Fruit fly (Drosophila melanogaster) whole organism, embryonic: Measurements from ENCODE around the gene CG43679.
A peak's percentile ranks its signal among the peaks of the same experiment; 100 is the strongest.

Experiments
- B-H2 ChIP-seq: fragments of 200-800 bp; sonication (Bioruptor generic); optimal IDR thresholded peaks from 2 replicates; lab custom pipeline; 2018; ENCODE audit warnings: missing biosample characterization, mild to moderate bottlenecking, missing genetic modification characterization
- CG11247 ChIP-seq: fragments of 200-800 bp; sonication (Bioruptor generic); IDR thresholded peaks from 2 replicates; pipeline ENCODE4 v1.3.6; 2022; ENCODE audit warnings: missing biosample characterization, missing genetic modification characterization
- CG11398 ChIP-seq: fragments of 200-800 bp; sonication (Bioruptor generic); optimal IDR thresholded peaks from 2 replicates; lab custom pipeline; 2016; ENCODE audit warnings: missing biosample characterization, missing genetic modification characterization
- CG12391 ChIP-seq: fragments of 200-800 bp; sonication (Bioruptor generic); optimal IDR thresholded peaks from 3 replicates; lab custom pipeline; 2018; ENCODE audit warnings: missing biosample characterization, mild to moderate bottlenecking, missing genetic modification characterization, moderate library complexity
- CG12769 ChIP-seq: fragments of 200-800 bp; sonication (Bioruptor generic); optimal IDR thresholded peaks from 2 replicates; lab custom pipeline; 2019; ENCODE audit warnings: missing biosample characterization, mild to moderate bottlenecking, missing genetic modification characterization, moderate library complexity
- CG13123 ChIP-seq: fragments of 200-800 bp; sonication (Bioruptor generic); optimal IDR thresholded peaks from 2 replicates; lab custom pipeline; 2016; ENCODE audit warnings: missing biosample characterization, missing genetic modification characterization
- CG14667 ChIP-seq: fragments of 200-800 bp; sonication (Bioruptor generic); IDR thresholded peaks from 2 replicates; pipeline ENCODE4 v1.3.6; 2022; ENCODE audit warnings: missing biosample characterization, missing genetic modification characterization
- CG15011 ChIP-seq: fragments of 200-800 bp; sonication (Bioruptor generic); optimal IDR thresholded peaks from 3 replicates; lab custom pipeline; 2018; ENCODE audit warnings: missing biosample characterization, mild to moderate bottlenecking, missing genetic modification characterization
- CG15073 ChIP-seq: fragments of 200-800 bp; sonication (Bioruptor generic); optimal IDR thresholded peaks from 2 replicates; lab custom pipeline; 2016; ENCODE audit warnings: missing biosample characterization, missing genetic modification characterization
- CG15601 ChIP-seq: fragments of 200-800 bp; sonication (Bioruptor generic); optimal IDR thresholded peaks from 3 replicates; lab custom pipeline; 2019; ENCODE audit warnings: missing biosample characterization, mild to moderate bottlenecking, missing genetic modification characterization, moderate library complexity
- CG2129 ChIP-seq: fragments of 200-800 bp; sonication (Bioruptor generic); IDR thresholded peaks from 2 replicates; pipeline ENCODE4 v1.3.6; 2022; ENCODE audit warnings: missing biosample characterization, missing genetic modification characterization; ENCODE audit not compliant: partially characterized antibody
- CG4360 ChIP-seq: fragments of 200-800 bp; sonication (Bioruptor generic); IDR thresholded peaks from 2 replicates; pipeline ENCODE4 v1.3.6; 2022; ENCODE audit warnings: missing biosample characterization, missing genetic modification characterization
- CG6175 ChIP-seq: fragments of 200-800 bp; sonication (Bioruptor generic); IDR thresholded peaks from 3 replicates; pipeline ENCODE4 v1.3.6; 2022; ENCODE audit warnings: missing biosample characterization, missing genetic modification characterization
- CG8290 ChIP-seq, 3 experiments: fragments of 200-800 bp; sonication (Bioruptor generic); optimal IDR thresholded peaks; 2 replicates each; lab custom pipeline; 2016 to 2019; ENCODE audit warnings: missing biosample characterization in 3 of 3, missing genetic modification characterization in 3 of 3, mild to moderate bottlenecking in 2 of 3, moderate library complexity in 1 of 3
- CG8944 ChIP-seq: fragments of 200-800 bp; sonication (Bioruptor generic); optimal IDR thresholded peaks from 3 replicates; lab custom pipeline; 2016; ENCODE audit warnings: missing biosample characterization, missing genetic modification characterization
- CG9609 ChIP-seq: fragments of 200-800 bp; sonication (Bioruptor generic); optimal IDR thresholded peaks from 3 replicates; lab custom pipeline; 2016; ENCODE audit warnings: missing biosample characterization, missing genetic modification characterization
- CHES-1-like ChIP-seq: fragments of 200-800 bp; sonication (Bioruptor generic); optimal IDR thresholded peaks from 2 replicates; lab custom pipeline; 2016; ENCODE audit warnings: missing biosample characterization, missing genetic modification characterization
- CoRest ChIP-seq: fragments of 200-800 bp; sonication (Bioruptor generic); optimal IDR thresholded peaks from 3 replicates; lab custom pipeline; 2018; ENCODE audit warnings: missing biosample characterization, mild to moderate bottlenecking, missing genetic modification characterization, moderate library complexity
- Dll ChIP-seq: fragments of 200-800 bp; sonication (Bioruptor generic); IDR thresholded peaks from 4 replicates; pipeline ENCODE4 v1.3.6; 2022; ENCODE audit warnings: missing biosample characterization, missing genetic modification characterization; ENCODE audit not compliant: partially characterized antibody
- Doc3 ChIP-seq: fragments of 200-800 bp; sonication (Bioruptor generic); IDR thresholded peaks from 3 replicates; pipeline ENCODE4 v1.3.6; 2022; ENCODE audit warnings: missing biosample characterization, missing genetic modification characterization; ENCODE audit not compliant: partially characterized antibody
- Fer3 ChIP-seq: fragments of 200-800 bp; sonication (Bioruptor generic); optimal IDR thresholded peaks from 2 replicates; lab custom pipeline; 2018; ENCODE audit warnings: missing biosample characterization, mild to moderate bottlenecking, missing genetic modification characterization, moderate library complexity
- HmgD ChIP-seq: fragments of 200-800 bp; sonication (Bioruptor generic); optimal IDR thresholded peaks from 3 replicates; lab custom pipeline; 2016; ENCODE audit warnings: missing biosample characterization, missing genetic modification characterization
- HmgZ ChIP-seq: fragments of 200-800 bp; sonication (Bioruptor generic); optimal IDR thresholded peaks from 2 replicates; lab custom pipeline; 2018; ENCODE audit warnings: missing biosample characterization, mild to moderate bottlenecking, missing genetic modification characterization
- Hr3 ChIP-seq: fragments of 200-800 bp; sonication (Bioruptor generic); optimal IDR thresholded peaks from 3 replicates; lab custom pipeline; 2016; ENCODE audit warnings: missing biosample characterization, missing genetic modification characterization
- Lpt ChIP-seq: fragments of >200 bp; optimal IDR thresholded peaks from 2 replicates; lab custom pipeline; 2018; ENCODE audit warnings: missing biosample characterization, missing genetic modification characterization
- Oli ChIP-seq: fragments of 200-800 bp; sonication (Bioruptor generic); optimal IDR thresholded peaks from 2 replicates; lab custom pipeline; 2018; ENCODE audit warnings: missing biosample characterization, mild to moderate bottlenecking, missing genetic modification characterization, moderate library complexity
- Rfx ChIP-seq: fragments of 200-800 bp; sonication (Bioruptor generic); IDR thresholded peaks from 2 replicates; pipeline ENCODE4 v1.3.6; 2022; ENCODE audit warnings: missing biosample characterization, missing genetic modification characterization
- Sry-β ChIP-seq: fragments of 200-800 bp; sonication (Bioruptor generic); optimal IDR thresholded peaks from 2 replicates; lab custom pipeline; 2018; ENCODE audit warnings: missing biosample characterization, mild to moderate bottlenecking, missing genetic modification characterization, moderate library complexity
- Stat92E ChIP-seq, 3 experiments: fragments of >200 bp in 2 of 3; fragments of 200-800 bp in 1 of 3; sonication (Bioruptor generic) in 1 of 3; optimal IDR thresholded peaks; 2 replicates each; lab custom pipeline; 2017 to 2019; ENCODE audit warnings: missing biosample characterization in 3 of 3, missing genetic modification characterization in 3 of 3, mild to moderate bottlenecking in 1 of 3, moderate library complexity in 1 of 3
- Taf1 ChIP-seq: fragments of 200-800 bp; sonication (Bioruptor generic); IDR thresholded peaks from 2 replicates; pipeline ENCODE4 v1.3.6; 2022; ENCODE audit warnings: missing biosample characterization, missing genetic modification characterization
- Tbp ChIP-seq: fragments of >200 bp; optimal IDR thresholded peaks from 2 replicates; lab custom pipeline; 2018; ENCODE audit warnings: missing biosample characterization, missing genetic modification characterization
- crol ChIP-seq: fragments of 200-800 bp; sonication (Bioruptor generic); IDR thresholded peaks from 2 replicates; pipeline ENCODE4 v1.3.6; 2022; ENCODE audit warnings: missing biosample characterization, missing genetic modification characterization
- dysf ChIP-seq: fragments of 200-800 bp; sonication (Bioruptor generic); IDR thresholded peaks from 3 replicates; pipeline ENCODE4 v1.3.6; 2022; ENCODE audit warnings: missing biosample characterization, missing genetic modification characterization
- eve ChIP-seq, 2 experiments: fragments of >200 bp; optimal IDR thresholded peaks; 2 replicates each; lab custom pipeline; 2017; ENCODE audit warnings: missing biosample characterization in 2 of 2, missing genetic modification characterization in 2 of 2
- grau ChIP-seq: fragments of 200-800 bp; optimal IDR thresholded peaks from 3 replicates; lab custom pipeline; 2019; ENCODE audit warnings: missing biosample characterization, mild to moderate bottlenecking, missing genetic modification characterization, moderate library complexity
- hth ChIP-seq: fragments of >200 bp; optimal IDR thresholded peaks from 2 replicates; lab custom pipeline; 2017; ENCODE audit warnings: inconsistent platforms
- lab ChIP-seq: fragments of 200-800 bp; sonication (Bioruptor generic); optimal IDR thresholded peaks from 3 replicates; lab custom pipeline; 2017; ENCODE audit warnings: missing biosample characterization, missing genetic modification characterization, mild to moderate bottlenecking, moderate library complexity, missing genetic modification reagents
- lbe ChIP-seq: fragments of 200-800 bp; sonication (Bioruptor generic); optimal IDR thresholded peaks from 2 replicates; lab custom pipeline; 2016; ENCODE audit warnings: missing biosample characterization, mild to moderate bottlenecking, missing genetic modification characterization
- lilli ChIP-seq: fragments of 200-800 bp; sonication (Bioruptor generic); optimal IDR thresholded peaks from 3 replicates; lab custom pipeline; 2016; ENCODE audit warnings: missing biosample characterization, missing genetic modification characterization
- lov ChIP-seq, 2 experiments: fragments of 200-800 bp in 1 of 2; fragments of >200 bp in 1 of 2; sonication (Bioruptor generic) in 1 of 2; IDR thresholded peaks in 1 of 2; optimal IDR thresholded peaks in 1 of 2; 2 replicates in 1 of 2; 3 replicates in 1 of 2; pipeline versions ENCODE4 v1.3.6 to Lab custom; 2017 to 2022; ENCODE audit warnings: missing biosample characterization in 1 of 2, missing genetic modification characterization in 1 of 2
- maf-S ChIP-seq: fragments of 200-800 bp; sonication (Bioruptor generic); optimal IDR thresholded peaks from 2 replicates; lab custom pipeline; 2016; ENCODE audit warnings: missing biosample characterization, missing genetic modification characterization
- nom ChIP-seq: fragments of 200-800 bp; sonication (Bioruptor generic); optimal IDR thresholded peaks from 2 replicates; lab custom pipeline; 2017; ENCODE audit warnings: missing biosample characterization, missing genetic modification characterization, mild to moderate bottlenecking, moderate library complexity, missing genetic modification reagents
- onecut ChIP-seq: fragments of 200-800 bp; sonication (Bioruptor generic); IDR thresholded peaks from 2 replicates; pipeline ENCODE4 v1.3.6; 2022; ENCODE audit warnings: missing biosample characterization, missing genetic modification characterization
- ranshi ChIP-seq: fragments of 200-800 bp; sonication (Bioruptor generic); IDR thresholded peaks from 2 replicates; pipeline ENCODE4 v1.3.6; 2022; ENCODE audit warnings: missing biosample characterization, missing genetic modification characterization
- repo ChIP-seq: fragments of 200-800 bp; sonication (Bioruptor generic); optimal IDR thresholded peaks from 2 replicates; lab custom pipeline; 2016; ENCODE audit warnings: missing biosample characterization, missing genetic modification characterization
- seq ChIP-seq: fragments of 200-800 bp; sonication (Bioruptor generic); IDR thresholded peaks from 2 replicates; pipeline ENCODE4 v1.3.6; 2022; ENCODE audit warnings: missing biosample characterization, missing genetic modification characterization
- shn ChIP-seq: fragments of 200-800 bp; sonication (Bioruptor generic); optimal IDR thresholded peaks from 3 replicates; lab custom pipeline; 2016; ENCODE audit warnings: missing biosample characterization, missing genetic modification characterization
- slou ChIP-seq: fragments of 200-800 bp; sonication (Bioruptor generic); optimal IDR thresholded peaks from 3 replicates; lab custom pipeline; 2016; ENCODE audit warnings: missing biosample characterization, missing genetic modification characterization
- twi ChIP-seq: fragments of 200-800 bp; optimal IDR thresholded peaks from 2 replicates; lab custom pipeline; 2019; ENCODE audit warnings: missing biosample characterization, mild to moderate bottlenecking, missing genetic modification characterization, moderate library complexity
- zfh2 ChIP-seq: fragments of 200-800 bp; sonication (Bioruptor generic); optimal IDR thresholded peaks from 2 replicates; lab custom pipeline; 2016; ENCODE audit warnings: missing biosample characterization, missing genetic modification characterization

CG43679 gene

DNA sequence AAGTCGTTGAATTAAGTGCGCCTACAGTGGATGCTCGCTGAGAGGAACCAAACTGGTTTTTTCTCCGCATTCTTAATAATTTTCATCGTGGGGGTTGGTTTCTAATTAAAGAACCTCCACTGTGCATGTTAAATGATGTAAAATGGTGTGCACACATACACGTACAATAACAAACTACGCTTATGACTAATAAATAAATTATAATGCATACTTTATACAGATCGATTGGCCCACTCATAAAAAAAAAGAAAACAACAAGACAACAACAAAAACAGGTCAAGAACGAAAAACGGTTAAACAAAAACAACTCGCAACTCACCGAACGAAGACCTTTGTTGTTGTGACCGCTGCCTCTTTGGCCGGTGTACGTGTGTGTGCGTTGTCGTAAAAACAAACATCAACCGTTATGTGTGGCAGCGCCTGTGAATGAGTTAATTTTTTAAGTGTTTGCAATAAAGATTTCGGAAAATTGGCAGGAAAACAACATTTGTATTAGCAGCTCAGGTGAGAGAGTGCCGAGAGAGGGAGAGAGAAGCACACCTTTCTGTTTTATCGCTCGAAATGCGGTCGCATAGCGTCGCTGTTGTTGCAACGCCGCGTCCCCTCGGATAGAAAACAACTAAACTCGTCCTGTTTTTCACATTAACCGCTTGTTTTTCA lies 42.8 kb upstream of the CG43679 start:
- TF ChIP-seq CG14667 (GFP tag; lab: Robert Waterston, UW) (no peak), CoRest (tag; lab: Kevin White, UChicago) (no peak), Doc3 (GFP tag; lab: Robert Waterston, UW) (0 out of 3 replicates have a peak, but pooled peaks have one; percentile 19), lov (optimal IDR thresholded peaks at IDR 0.05; lab: Kevin White, UChicago) (no peak), lov (GFP tag; IDR thresholded peaks at IDR 0.05; lab: Robert Waterston, UW) (no peak), shn (GFP tag; lab: Kevin White, UChicago) (no peak), grau (tag; lab: Kevin White, UChicago) (peak; percentile 93), CG2129 (no peak), CG15011 (GFP tag; lab: Kevin White, UChicago) (no peak), CG8290 (GFP tag; optimal IDR thresholded peaks at IDR 0.05; lab: Kevin White, UChicago) (no peak), CG8290 (tag; optimal IDR thresholded peaks at IDR 0.05; lab: Kevin White, UChicago) (no peak), Hr3 (no peak), Stat92E (GFP tag; optimal IDR thresholded peaks at IDR 0.05; lab: Kevin White, UChicago) (no peak), HmgZ (tag; lab: Kevin White, UChicago) (peak; percentile 6), hth (no peak), slou (no peak), CG6175 (GFP tag; lab: Robert Waterston, UW) (no peak), Tbp (GFP tag; lab: Kevin White, UChicago) (no peak), lab (GFP tag; lab: Kevin White, UChicago) (no peak), CG12769 (no peak), CG8944 (GFP tag; lab: Kevin White, UChicago) (no peak), repo (GFP tag; lab: Kevin White, UChicago) (no peak), lbe (GFP tag; lab: Kevin White, UChicago) (no peak), Dll (GFP tag; lab: Robert Waterston, UW) (peak; percentile 61; the same call in 2 of the 4 replicates), seq (GFP tag; lab: Robert Waterston, UW) (no peak), CG9609 (GFP tag; lab: Kevin White, UChicago) (no peak), Lpt (GFP tag; lab: Kevin White, UChicago) (no peak), Fer3 (peak; percentile 5), Rfx (GFP tag; lab: Robert Waterston, UW) (no peak), CG11247 (GFP tag; lab: Robert Waterston, UW) (no peak), Sry-β (GFP tag; lab: Kevin White, UChicago) (no peak), CG15601 (tag; lab: Kevin White, UChicago) (peak; percentile 14), maf-S (no peak), CG4360 (GFP tag; lab: Robert Waterston, UW) (peak; percentile 80), Taf1 (GFP tag; lab: Robert Waterston, UW) (no peak), CHES-1-like (GFP tag; lab: Kevin White, UChicago) (no peak), crol (GFP tag; lab: Robert Waterston, UW) (no peak), CG11398 (GFP tag; lab: Kevin White, UChicago) (no peak), ranshi (GFP tag; lab: Robert Waterston, UW) (no peak), HmgD (GFP tag; lab: Kevin White, UChicago) (no peak), zfh2 (no peak), nom (GFP tag; lab: Kevin White, UChicago) (no peak), eve (GFP tag; optimal IDR thresholded peaks at IDR 0.05; lab: Kevin White, UChicago) (no peak), CG12391 (tag; lab: Kevin White, UChicago) (no peak), onecut (GFP tag; lab: Robert Waterston, UW) (no peak), B-H2 (GFP tag; lab: Kevin White, UChicago) (no peak), lilli (GFP tag; lab: Kevin White, UChicago) (peak; percentile 21), dysf (GFP tag; lab: Robert Waterston, UW) (no peak; the same call in 2 of the 3 replicates), twi (tag; lab: Kevin White, UChicago) (no peak), CG13123 (GFP tag; lab: Kevin White, UChicago) (no peak), Oli (no peak), CG15073 (no peak)
